Fruit fly (Drosophila melanogaster): Measurements from ENCODE around the gene Nnk.

DNA sequence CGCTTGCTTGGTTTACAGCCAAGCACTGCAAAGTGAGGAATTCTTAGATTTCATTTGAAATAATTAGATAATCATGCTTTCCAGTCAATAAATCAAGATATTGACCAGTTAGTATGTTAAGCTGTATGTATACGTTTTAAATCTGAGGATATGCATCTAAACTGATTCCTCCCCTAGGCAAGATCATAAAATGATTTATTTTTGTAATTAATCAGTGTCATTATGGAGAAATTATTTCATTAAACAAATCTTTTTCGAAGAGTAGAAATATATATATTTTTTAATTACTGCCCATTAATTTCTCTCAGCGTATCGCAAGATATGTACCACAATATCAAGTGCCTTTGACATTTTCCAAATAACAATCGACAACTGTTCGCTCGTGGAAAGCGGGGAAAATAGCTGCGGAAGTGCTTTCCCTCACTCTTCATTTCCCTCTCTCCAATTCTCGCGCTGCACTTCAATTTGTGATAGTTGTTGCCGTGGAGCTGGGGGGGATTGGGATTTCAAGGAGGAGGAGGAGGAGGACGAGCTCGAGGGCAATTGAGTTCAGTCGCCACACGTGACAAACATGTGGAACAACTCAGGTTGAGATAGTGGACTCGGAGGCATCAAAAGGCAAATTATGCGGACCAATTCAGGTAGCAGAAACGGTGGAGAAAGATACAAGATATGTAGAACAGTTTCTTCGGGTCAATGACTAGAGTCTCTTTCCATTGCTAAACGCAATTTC is 9.3 kb upstream of the Nnk start:
- TF ChIP-seq h (optimal IDR thresholded peaks at IDR 0.05) (no peak), psq (optimal IDR thresholded peaks at IDR 0.05) (no peak)
